Worm (Caenorhabditis elegans): Measurements from ENCODE around the gene srh-190.
A peak's percentile ranks its signal among the peaks of the same experiment; 100 is the strongest.

Gene srh-190

ce11 chrV:3891919-3892318 lies 11.0 kb upstream of the srh-190 start, which contains the start of gene C17E7.12:
Gene C17E7.12 (minus strand): TSS chrV:3892019.
- TF ChIP-seq dox-1 (GFP tag; IDR thresholded peaks at IDR 0.05) (no peak), sptf-2 (GFP tag; optimal IDR thresholded peaks at IDR 0.05) (no peak), egl-18 (GFP tag; IDR thresholded peaks at IDR 0.05) (no peak), athp-1 (tag; optimal IDR thresholded peaks at IDR 0.05) (no peak), hlh-26 (GFP tag; conservative IDR thresholded peaks at IDR 0.05) (no peak), unc-130 (GFP tag; optimal IDR thresholded peaks at IDR 0.05) (no peak), lin-26 (GFP tag; IDR thresholded peaks at IDR 0.05) (no peak), madf-10 (tag; optimal IDR thresholded peaks at IDR 0.05) (no peak), lsy-27 (tag; optimal IDR thresholded peaks at IDR 0.05; ENCODE audit: borderline replicate concordance, insufficient read depth) (no peak), mxl-1 (tag; optimal IDR thresholded peaks at IDR 0.05) (no peak), ztf-22 (GFP tag; optimal IDR thresholded peaks at IDR 0.05) (no peak), hrde-1 (tag; optimal IDR thresholded peaks at IDR 0.05; ENCODE audit: borderline replicate concordance) (no peak), snpc-1.3 (tag; optimal IDR thresholded peaks at IDR 0.05; ENCODE audit: insufficient read depth) (no peak), Y79H2A.3 (GFP tag; conservative IDR thresholded peaks at IDR 0.05) (no peak), madf-3 (GFP tag; IDR thresholded peaks at IDR 0.05) (no peak), aptf-3 (GFP tag; IDR thresholded peaks at IDR 0.05) (no peak)

- TF ChIP-seq mel-28 (tag; optimal IDR thresholded peaks at IDR 0.05; ENCODE audit: borderline replicate concordance) (no peak), F57C9.4 (tag; optimal IDR thresholded peaks at IDR 0.05) (no peak), rec-8 (tag; optimal IDR thresholded peaks at IDR 0.05) (no peak), F39B2.1 (GFP tag; IDR thresholded peaks at IDR 0.05) (no peak), let-526 (GFP tag; IDR thresholded peaks at IDR 0.05) (no peak), snpc-3.4 (tag; optimal IDR thresholded peaks at IDR 0.05) (peak; percentile 16), nhr-179 (tag; optimal IDR thresholded peaks at IDR 0.05) (no peak), C06A6.2 (GFP tag; conservative IDR thresholded peaks at IDR 0.05) (no peak), hmg-20 (GFP tag; IDR thresholded peaks at IDR 0.05) (no peak), B0019.2 (GFP tag; conservative IDR thresholded peaks at IDR 0.05) (no peak), pbrm-1 (GFP tag; IDR thresholded peaks at IDR 0.05) (no peak), aptf-3 (GFP tag; IDR thresholded peaks at IDR 0.05) (no peak), cebp-2 (GFP tag; IDR thresholded peaks at IDR 0.05) (no peak), F37B4.10 (GFP tag; IDR thresholded peaks at IDR 0.05) (no peak), F57A8.1 (GFP tag; optimal IDR thresholded peaks at IDR 0.05) (no peak), ZK185.1 (tag; optimal IDR thresholded peaks at IDR 0.05; ENCODE audit: poor library complexity, severe bottlenecking) (no peak), mcd-1 (GFP tag; IDR thresholded peaks at IDR 0.05) (no peak), egl-44 (GFP tag; IDR thresholded peaks at IDR 0.05) (no peak), lin-35 (GFP tag; optimal IDR thresholded peaks at IDR 0.05) (no peak), ztf-18 (tag; optimal IDR thresholded peaks at IDR 0.05) (no peak), efl-1 (GFP tag; optimal IDR thresholded peaks at IDR 0.05) (peak; percentile 89), snpc-4 (GFP tag; optimal IDR thresholded peaks at IDR 0.05) (no peak), snpc-4 (tag; optimal IDR thresholded peaks at IDR 0.05) (no peak), lsl-1 (GFP tag; optimal IDR thresholded peaks at IDR 0.05) (peak; percentile 9), nfya-1 (tag; optimal IDR thresholded peaks at IDR 0.05; ENCODE audit: borderline replicate concordance, insufficient read depth) (no peak), egrh-3 (GFP tag; IDR thresholded peaks at IDR 0.05) (peak; percentile 70), ceh-91 (GFP tag; IDR thresholded peaks at IDR 0.05) (peak; percentile 44; the same call in 1 of the 2 replicates), xnd-1 (tag; optimal IDR thresholded peaks at IDR 0.05) (peak; percentile 48), sdz-38 (tag; optimal IDR thresholded peaks at IDR 0.05) (no peak), D2030.7 (GFP tag; IDR thresholded peaks at IDR 0.05) (peak; percentile 47; the same call in 1 of the 2 replicates), hmg-1.2 (GFP tag; IDR thresholded peaks at IDR 0.05) (peak; percentile 54; the same call in 1 of the 2 replicates), dpl-1 (GFP tag; optimal IDR thresholded peaks at IDR 0.05) (peak; percentile 69), dox-1 (GFP tag; IDR thresholded peaks at IDR 0.05) (peak; percentile 62; the same call in 1 of the 2 replicates)
Observed at ce11 chrV:3892361-3892904, 10.5 kb upstream of the srh-190 start, which contains the start of gene C17E7.4. Gene C17E7.4 (plus strand): TSS chrV:3892854.
